Fruit fly (Drosophila melanogaster) whole organism, adult: ENCODE data around the gene Or88a.

Source experiments
- CG11617 ChIP-seq: fragments of 200-800 bp; sonication (Bioruptor generic); optimal IDR thresholded peaks from 2 replicates; lab custom pipeline; 2017; ENCODE audit warnings: mild to moderate bottlenecking, missing biosample characterization, missing genetic modification reagents, missing genetic modification characterization
- CG12768 ChIP-seq: fragments of 200-800 bp; sonication (Bioruptor generic); optimal IDR thresholded peaks from 2 replicates; lab custom pipeline; 2017; ENCODE audit warnings: missing biosample characterization, missing genetic modification characterization, mild to moderate bottlenecking, moderate library complexity, missing genetic modification reagents
- CG14711 ChIP-seq: fragments of 200-800 bp; sonication (Bioruptor generic); optimal IDR thresholded peaks from 2 replicates; lab custom pipeline; 2018; ENCODE audit warnings: missing biosample characterization, mild to moderate bottlenecking, missing genetic modification characterization, moderate library complexity
- CG1620 ChIP-seq: fragments of 200-800 bp; sonication (Bioruptor generic); optimal IDR thresholded peaks from 2 replicates; lab custom pipeline; 2016; ENCODE audit warnings: missing biosample characterization, missing genetic modification characterization
- CG33017 ChIP-seq: fragments of 200-800 bp; sonication (Bioruptor generic); optimal IDR thresholded peaks from 2 replicates; lab custom pipeline; 2018; ENCODE audit warnings: missing biosample characterization, mild to moderate bottlenecking, missing genetic modification characterization, moderate library complexity
- CG5204 ChIP-seq: fragments of 200-800 bp; sonication (Bioruptor generic); optimal IDR thresholded peaks from 2 replicates; lab custom pipeline; 2016; ENCODE audit warnings: missing biosample characterization, missing genetic modification characterization
- CG7045 ChIP-seq: fragments of 200-800 bp; sonication (Bioruptor generic); optimal IDR thresholded peaks from 2 replicates; lab custom pipeline; 2017; ENCODE audit warnings: missing biosample characterization, mild to moderate bottlenecking, missing genetic modification characterization
- CG7101 ChIP-seq: fragments of 200-800 bp; sonication (Bioruptor generic); optimal IDR thresholded peaks from 2 replicates; lab custom pipeline; 2018; ENCODE audit warnings: missing biosample characterization, mild to moderate bottlenecking, missing genetic modification characterization, moderate library complexity
- Clk ChIP-seq: fragments of 200-800 bp; sonication (Bioruptor generic); optimal IDR thresholded peaks from 2 replicates; lab custom pipeline; 2017; ENCODE audit warnings: missing biosample characterization, missing genetic modification characterization
- Crg-1 ChIP-seq: fragments of 200-800 bp; sonication (Bioruptor generic); optimal IDR thresholded peaks from 2 replicates; lab custom pipeline; 2016; ENCODE audit warnings: missing biosample characterization, missing genetic modification characterization
- Hr96 ChIP-seq: fragments of 200-800 bp; sonication (Bioruptor generic); optimal IDR thresholded peaks from 2 replicates; lab custom pipeline; 2016; ENCODE audit warnings: missing biosample characterization, missing genetic modification characterization
- Mnt ChIP-seq: fragments of 200-800 bp; sonication (Bioruptor generic); optimal IDR thresholded peaks from 2 replicates; lab custom pipeline; 2016; ENCODE audit warnings: missing biosample characterization, mild to moderate bottlenecking, missing genetic modification characterization
- bab1 ChIP-seq: fragments of 200-800 bp; sonication (Bioruptor generic); optimal IDR thresholded peaks from 3 replicates; lab custom pipeline; 2019; ENCODE audit warnings: missing biosample characterization, mild to moderate bottlenecking, missing genetic modification characterization, moderate library complexity
- cic ChIP-seq: fragments of 200-800 bp; sonication (Bioruptor generic); optimal IDR thresholded peaks from 2 replicates; lab custom pipeline; 2017; ENCODE audit warnings: missing biosample characterization, mild to moderate bottlenecking, missing genetic modification characterization, moderate library complexity
- cnc ChIP-seq, 2 experiments: fragments of >200 bp; optimal IDR thresholded peaks; 2 replicates each; lab custom pipeline; 2017
- kay ChIP-seq: fragments of 200-800 bp; sonication (Bioruptor generic); peaks from one replicate; lab custom pipeline; 2016; ENCODE audit warnings: missing biosample characterization, missing genetic modification characterization, borderline replicate concordance
- ovo ChIP-seq: fragments of 200-800 bp; sonication (Bioruptor generic); optimal IDR thresholded peaks from 2 replicates; lab custom pipeline; 2016; ENCODE audit warnings: missing biosample characterization, missing genetic modification characterization
- pad ChIP-seq: fragments of 200-800 bp; sonication (Bioruptor generic); optimal IDR thresholded peaks from 3 replicates; lab custom pipeline; 2017; ENCODE audit warnings: missing biosample characterization, missing genetic modification characterization, mild to moderate bottlenecking, moderate library complexity, missing genetic modification reagents
- tj ChIP-seq: fragments of 200-800 bp; sonication (Bioruptor generic); optimal IDR thresholded peaks from 3 replicates; lab custom pipeline; 2017; ENCODE audit warnings: missing biosample characterization, mild to moderate bottlenecking, missing genetic modification characterization, moderate library complexity
- toe ChIP-seq: fragments of 200-800 bp; sonication (Bioruptor generic); optimal IDR thresholded peaks from 2 replicates; lab custom pipeline; 2016; ENCODE audit warnings: missing biosample characterization, missing genetic modification characterization

The Or88a gene

dm6 chr3R:14062869-14063543 lies 46.2 kb upstream of the Or88a start:
- TF ChIP-seq CG7045 (GFP tag; lab: Kevin White, UChicago) (no peak), cic (GFP tag; lab: Kevin White, UChicago) (peak; percentile 21)

dm6 chr3R:14064158-14064969 lies 44.9 kb upstream of the Or88a start:
- TF ChIP-seq cic (GFP tag; lab: Kevin White, UChicago): peak; percentile 12
- TF ChIP-seq Hr96 (GFP tag; lab: Kevin White, UChicago): no peak
- peak; percentile 35 for TF ChIP-seq pad (GFP tag; lab: Kevin White, UChicago)
- no peak for TF ChIP-seq CG7045 (GFP tag; lab: Kevin White, UChicago)
- no peak for TF ChIP-seq CG5204 (GFP tag; lab: Kevin White, UChicago)
- peak; percentile 4 for TF ChIP-seq CG12768 (GFP tag; lab: Kevin White, UChicago)

- TF ChIP-seq ovo (GFP tag; lab: Kevin White, UChicago) (no peak), Crg-1 (GFP tag; lab: Kevin White, UChicago) (no peak), CG33017 (tag; lab: Kevin White, UChicago) (no peak), cic (GFP tag; lab: Kevin White, UChicago) (no peak), bab1 (GFP tag; lab: Kevin White, UChicago) (no peak), CG11617 (GFP tag; lab: Kevin White, UChicago) (no peak), cnc (optimal IDR thresholded peaks at IDR 0.05; lab: Kevin White, UChicago) (no peak), CG7045 (GFP tag; lab: Kevin White, UChicago) (no peak), CG1620 (GFP tag; lab: Kevin White, UChicago) (no peak), kay (GFP tag; lab: Kevin White, UChicago) (no peak), Clk (no peak), CG7101 (tag; lab: Kevin White, UChicago) (no peak), CG14711 (tag; lab: Kevin White, UChicago) (no peak), pad (GFP tag; lab: Kevin White, UChicago) (no peak), Mnt (GFP tag; lab: Kevin White, UChicago) (no peak), CG5204 (GFP tag; lab: Kevin White, UChicago) (no peak), Hr96 (GFP tag; lab: Kevin White, UChicago) (no peak), tj (GFP tag; lab: Kevin White, UChicago) (no peak), toe (GFP tag; lab: Kevin White, UChicago) (no peak)
Measured at dm6 chr3R:14065241-14065640, 44.0 kb upstream of the Or88a start.

- TF ChIP-seq bab1 (GFP tag; lab: Kevin White, UChicago): no peak
- no peak for TF ChIP-seq CG14711 (tag; lab: Kevin White, UChicago)
- TF ChIP-seq kay (GFP tag; lab: Kevin White, UChicago): no peak
- TF ChIP-seq tj (GFP tag; lab: Kevin White, UChicago): peak; percentile 96
Measured at dm6 chr3R:14067904-14068636, 41.2 kb upstream of the Or88a start.

DNA sequence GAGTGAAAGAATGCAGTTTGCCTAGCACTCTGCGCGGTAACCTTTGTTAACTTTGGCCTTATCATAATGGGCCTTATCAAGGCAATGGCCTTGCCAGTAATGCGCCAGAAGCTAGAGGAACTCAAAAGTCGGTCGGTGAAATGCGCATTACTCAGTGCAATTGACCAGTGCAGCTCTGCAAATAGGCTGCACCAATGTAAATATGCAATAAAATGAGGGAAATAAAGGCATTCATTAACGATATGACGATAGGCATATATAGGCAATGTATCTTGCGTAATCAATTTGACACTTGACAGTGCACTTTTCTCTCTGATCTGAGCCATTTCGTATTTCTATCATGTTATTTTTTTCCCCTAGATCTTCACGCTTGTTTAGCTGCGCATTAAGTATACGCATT lies 39.1 kb upstream of the Or88a start:
- no peak for TF ChIP-seq CG5204 (GFP tag; lab: Kevin White, UChicago)
- TF ChIP-seq CG1620 (GFP tag; lab: Kevin White, UChicago): peak; percentile 51
- peak; percentile 87 for TF ChIP-seq CG12768 (GFP tag; lab: Kevin White, UChicago)
- TF ChIP-seq toe (GFP tag; lab: Kevin White, UChicago): peak; percentile 44
- TF ChIP-seq CG33017 (tag; lab: Kevin White, UChicago): peak; percentile 7
- no peak for TF ChIP-seq tj (GFP tag; lab: Kevin White, UChicago)
- peak; percentile 38 for TF ChIP-seq CG7101 (tag; lab: Kevin White, UChicago)
- peak; percentile 15 for TF ChIP-seq ovo (GFP tag; lab: Kevin White, UChicago)
- TF ChIP-seq CG7045 (GFP tag; lab: Kevin White, UChicago): peak; percentile 25
- TF ChIP-seq Mnt (GFP tag; lab: Kevin White, UChicago): peak; percentile 31
- peak; percentile 74 for TF ChIP-seq cic (GFP tag; lab: Kevin White, UChicago)
- TF ChIP-seq Clk: peak; percentile 45
- no peak for TF ChIP-seq cnc (optimal IDR thresholded peaks at IDR 0.05; lab: Kevin White, UChicago)
- TF ChIP-seq pad (GFP tag; lab: Kevin White, UChicago): peak; percentile 6
- no peak for TF ChIP-seq CG11617 (GFP tag; lab: Kevin White, UChicago)
- no peak for TF ChIP-seq bab1 (GFP tag; lab: Kevin White, UChicago)
- TF ChIP-seq Hr96 (GFP tag; lab: Kevin White, UChicago): no peak
- peak; percentile 64 for TF ChIP-seq kay (GFP tag; lab: Kevin White, UChicago)
- peak; percentile 77 for TF ChIP-seq Crg-1 (GFP tag; lab: Kevin White, UChicago)
- no peak for TF ChIP-seq CG14711 (tag; lab: Kevin White, UChicago)
